Worm (Caenorhabditis elegans): ENCODE data around the gene clec-250.

ce11 chrV:18709203-18709860 is 32.7 kb downstream of the clec-250 start, which contains the start of gene Y17D7C.6:
- peak; percentile 56 for TF ChIP-seq ceh-13 (GFP tag; optimal IDR thresholded peaks at IDR 0.05)
- TF ChIP-seq ama-1 (optimal IDR thresholded peaks at IDR 0.05), result no peak
- no peak for TF ChIP-seq hmbx-1 (tag; optimal IDR thresholded peaks at IDR 0.05)
- no peak for TF ChIP-seq tbx-37 (GFP tag; conservative IDR thresholded peaks at IDR 0.05)
- TF ChIP-seq ceh-36 (tag; optimal IDR thresholded peaks at IDR 0.05), result no peak
- no peak; the same call in 1 of the 2 replicates for TF ChIP-seq flt-1 (GFP tag; IDR thresholded peaks at IDR 0.05)
- TF ChIP-seq pes-1 (GFP tag; IDR thresholded peaks at IDR 0.05), result no peak
- TF ChIP-seq hnd-1 (tag; optimal IDR thresholded peaks at IDR 0.05), result no peak
- no peak for TF ChIP-seq tra-4 (tag; optimal IDR thresholded peaks at IDR 0.05)
- TF ChIP-seq B0310.2 (tag; optimal IDR thresholded peaks at IDR 0.05), result no peak
- TF ChIP-seq scrt-1 (GFP tag; IDR thresholded peaks at IDR 0.05), result no peak
- TF ChIP-seq ets-7 (tag; optimal IDR thresholded peaks at IDR 0.05), result no peak
- no peak for TF ChIP-seq tbx-11 (GFP tag; IDR thresholded peaks at IDR 0.05)

All from whole organism, early embryonic.